Fruit fly (Drosophila melanogaster): ENCODE results near the gene Desi.

Gene Desi

dm6 chr3R:10829746-10830145, 50.4 kb downstream of the Desi start (continued):
- TF ChIP-seq CG8319 (GFP tag; optimal IDR thresholded peaks at IDR 0.05) (no peak), net (GFP tag; optimal IDR thresholded peaks at IDR 0.05) (no peak), CG10631 (GFP tag; optimal IDR thresholded peaks at IDR 0.05) (peak; percentile 58), CG32006 (GFP tag; optimal IDR thresholded peaks at IDR 0.05) (peak; percentile 47), Sox102F (GFP tag; optimal IDR thresholded peaks at IDR 0.05) (no peak), Hr38 (GFP tag; optimal IDR thresholded peaks at IDR 0.05) (no peak), Hr4 (GFP tag; optimal IDR thresholded peaks at IDR 0.05) (no peak), OdsH (GFP tag; optimal IDR thresholded peaks at IDR 0.05) (peak; percentile 24), Blimp-1 (GFP tag; optimal IDR thresholded peaks at IDR 0.05) (no peak), CG3919 (GFP tag; optimal IDR thresholded peaks at IDR 0.05) (peak; percentile 30), Gug (GFP tag; IDR thresholded peaks at IDR 0.05) (no peak), Ets21C (GFP tag; optimal IDR thresholded peaks at IDR 0.05) (no peak), Met (GFP tag; optimal IDR thresholded peaks at IDR 0.05) (no peak), CG34406 (GFP tag; optimal IDR thresholded peaks at IDR 0.05) (no peak), CG10669 (GFP tag; optimal IDR thresholded peaks at IDR 0.05) (peak; percentile 69), CG7368 (GFP tag; optimal IDR thresholded peaks at IDR 0.05) (no peak), CG6163 (GFP tag; IDR thresholded peaks at IDR 0.05) (0 out of 3 replicates have a peak, but pooled peaks have one; percentile 35), Lpt (GFP tag; optimal IDR thresholded peaks at IDR 0.05) (no peak), Hr39 (GFP tag; optimal IDR thresholded peaks at IDR 0.05) (no peak), ss (GFP tag; optimal IDR thresholded peaks at IDR 0.05) (peak; percentile 55 to 61), CG6276 (GFP tag; optimal IDR thresholded peaks at IDR 0.05) (no peak), Eip75B (GFP tag; optimal IDR thresholded peaks at IDR 0.05) (peak; percentile 56), cyc (GFP tag; optimal IDR thresholded peaks at IDR 0.05) (no peak), pdm3 (GFP tag; optimal IDR thresholded peaks at IDR 0.05) (peak; percentile 34), CG9139 (GFP tag; optimal IDR thresholded peaks at IDR 0.05) (peak; percentile 8), CG4318 (GFP tag; optimal IDR thresholded peaks at IDR 0.05) (no peak), CG11762 (GFP tag; optimal IDR thresholded peaks at IDR 0.05; ENCODE audit: insufficient read depth) (no peak), CG31627 (GFP tag; optimal IDR thresholded peaks at IDR 0.05) (no peak), CG6808 (GFP tag; optimal IDR thresholded peaks at IDR 0.05) (peak; percentile 81), vri (GFP tag; optimal IDR thresholded peaks at IDR 0.05) (no peak)
